Worm (Caenorhabditis elegans): Measurements from ENCODE around the gene F58B4.5.

F58B4.5 gene

ce11 chrV:10909959-10910358 is 22.5 kb upstream of the F58B4.5 start:
- TF ChIP-seq nhr-12 (tag; optimal IDR thresholded peaks at IDR 0.05): no peak
- no peak for TF ChIP-seq lin-13 (tag; optimal IDR thresholded peaks at IDR 0.05)
- TF ChIP-seq ham-2 (GFP tag; optimal IDR thresholded peaks at IDR 0.05): no peak
- no peak for TF ChIP-seq unc-120 (tag; optimal IDR thresholded peaks at IDR 0.05; ENCODE audit: poor library complexity, severe bottlenecking)
- no peak for TF ChIP-seq zip-8 (tag; optimal IDR thresholded peaks at IDR 0.05)
- TF ChIP-seq elt-3 (tag; optimal IDR thresholded peaks at IDR 0.05): no peak
- TF ChIP-seq mab-5 (tag; optimal IDR thresholded peaks at IDR 0.05): no peak
- no peak for TF ChIP-seq snpc-4 (tag; optimal IDR thresholded peaks at IDR 0.05)
- TF ChIP-seq sem-2 (GFP tag; optimal IDR thresholded peaks at IDR 0.05): no peak
- no peak for TF ChIP-seq hlh-1 (tag; optimal IDR thresholded peaks at IDR 0.05)

- TF ChIP-seq unc-39 (tag; optimal IDR thresholded peaks at IDR 0.05) (no peak), unc-62 (GFP tag; optimal IDR thresholded peaks at IDR 0.05) (peak; percentile 81)
These were observed 16.6 kb upstream of the F58B4.5 start for ce11 chrV:10915922-10916321.

- no peak for TF ChIP-seq unc-62 (GFP tag; optimal IDR thresholded peaks at IDR 0.05)
- no peak for TF ChIP-seq sptf-1 (tag; optimal IDR thresholded peaks at IDR 0.05)
- TF ChIP-seq drap-1 (GFP tag; optimal IDR thresholded peaks at IDR 0.05): no peak
- no peak for TF ChIP-seq lin-32 (GFP tag; optimal IDR thresholded peaks at IDR 0.05)
- TF ChIP-seq ceh-39 (tag; optimal IDR thresholded peaks at IDR 0.05): no peak
- no peak for TF ChIP-seq nhr-2 (tag; optimal IDR thresholded peaks at IDR 0.05)
- TF ChIP-seq pha-4 (tag; optimal IDR thresholded peaks at IDR 0.05): no peak
- no peak for TF ChIP-seq ceh-83 (GFP tag; optimal IDR thresholded peaks at IDR 0.05)
- no peak for TF ChIP-seq sem-2 (GFP tag; optimal IDR thresholded peaks at IDR 0.05)
- TF ChIP-seq elt-3 (tag; optimal IDR thresholded peaks at IDR 0.05): no peak
- no peak for TF ChIP-seq hlh-1 (tag; optimal IDR thresholded peaks at IDR 0.05)
- TF ChIP-seq nhr-76 (tag; optimal IDR thresholded peaks at IDR 0.05): no peak
These were observed 14.1 kb upstream of the F58B4.5 start, which contains the start of gene F58B4.2 for ce11 chrV:10918373-10918772. Gene F58B4.2, minus strand, starts transcription at chrV:10918473.

- no peak for TF ChIP-seq ceh-43 (GFP tag; optimal IDR thresholded peaks at IDR 0.05)
These were observed 10.7 kb upstream of the F58B4.5 start, which contains the start of gene nas-31 for ce11 chrV:10921747-10922146. Gene nas-31, minus strand, starts transcription at chrV:10921847.

ce11 chrV:10923229-10923628 is 9.3 kb upstream of the F58B4.5 start, which contains the start of gene F58B4.7:
Gene F58B4.7, minus strand, starts transcription at chrV:10923329.
- TF ChIP-seq cnd-1 (tag; optimal IDR thresholded peaks at IDR 0.05) (no peak), nhr-12 (tag; optimal IDR thresholded peaks at IDR 0.05) (no peak), mls-2 (tag; optimal IDR thresholded peaks at IDR 0.05) (no peak), ceh-83 (GFP tag; optimal IDR thresholded peaks at IDR 0.05) (no peak), ceh-39 (tag; optimal IDR thresholded peaks at IDR 0.05) (no peak), elt-3 (tag; optimal IDR thresholded peaks at IDR 0.05) (no peak), pha-4 (tag; optimal IDR thresholded peaks at IDR 0.05) (no peak), zip-8 (tag; optimal IDR thresholded peaks at IDR 0.05) (no peak), flh-1 (GFP tag; optimal IDR thresholded peaks at IDR 0.05) (no peak), M03D4.4 (tag; optimal IDR thresholded peaks at IDR 0.05) (no peak), tbx-8 (GFP tag; optimal IDR thresholded peaks at IDR 0.05) (no peak), ztf-11 (tag; optimal IDR thresholded peaks at IDR 0.05) (no peak), blmp-1 (tag; optimal IDR thresholded peaks at IDR 0.05) (no peak), drap-1 (GFP tag; optimal IDR thresholded peaks at IDR 0.05) (no peak), ceh-43 (GFP tag; optimal IDR thresholded peaks at IDR 0.05) (no peak), ces-1 (GFP tag; optimal IDR thresholded peaks at IDR 0.05) (no peak)

- TF ChIP-seq ces-1 (GFP tag; optimal IDR thresholded peaks at IDR 0.05): peak; percentile 28
- no peak for TF ChIP-seq elt-1 (tag; optimal IDR thresholded peaks at IDR 0.05; ENCODE audit: borderline replicate concordance, insufficient read depth)
These were observed 7.8 kb upstream of the F58B4.5 start, which contains the start of gene F58B4.6 for ce11 chrV:10924731-10925130. Gene F58B4.6, plus strand, starts transcription at chrV:10925031.

Data from whole organism, mixed stage, embryonic.